Fruit fly (Drosophila melanogaster): Measurements from ENCODE around the gene Hr78.

dm6 chr3L:21516716-21517266 is 19.5 kb upstream of the Hr78 start:
- TF ChIP-seq CG3032 (tag; optimal IDR thresholded peaks at IDR 0.05) (peak; percentile 19), lz (GFP tag; optimal IDR thresholded peaks at IDR 0.05) (peak; percentile 40), CG6276 (GFP tag; optimal IDR thresholded peaks at IDR 0.05) (no peak), CG3919 (GFP tag; optimal IDR thresholded peaks at IDR 0.05) (peak; percentile 32), Blimp-1 (GFP tag; optimal IDR thresholded peaks at IDR 0.05) (no peak), Ets21C (GFP tag; optimal IDR thresholded peaks at IDR 0.05) (peak; percentile 12), CG8632 (GFP tag; optimal IDR thresholded peaks at IDR 0.05) (peak; percentile 45), Sox15 (GFP tag; optimal IDR thresholded peaks at IDR 0.05) (no peak), CG6854 (GFP tag; optimal IDR thresholded peaks at IDR 0.05) (no peak), CG6163 (GFP tag; IDR thresholded peaks at IDR 0.05) (no peak)

Data from whole organism, prepupa.